Worm (Caenorhabditis elegans): ENCODE results near the gene cyp-34A10.

cyp-34A10 gene

DNA sequence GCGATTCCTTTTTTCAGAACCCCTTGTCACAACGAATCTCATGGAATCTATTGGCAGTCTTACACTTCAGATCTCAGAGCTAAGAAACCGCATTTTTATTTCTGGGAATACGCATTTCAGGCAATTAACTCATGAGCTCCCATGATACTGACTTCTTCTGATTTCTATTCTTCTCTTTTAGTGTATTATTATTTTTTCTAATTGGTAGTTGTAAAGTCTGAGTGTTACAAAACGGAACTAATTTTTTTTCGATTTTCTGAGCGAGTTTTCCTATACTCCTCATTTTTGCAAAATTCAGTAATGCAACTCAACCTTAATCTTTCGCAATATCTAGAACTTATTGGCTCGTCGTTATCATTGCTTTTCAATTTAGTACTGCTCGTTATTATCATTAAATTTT is 1.6 kb upstream of the cyp-34A10 start, which contains the start of gene str-82:
TSS of gene str-82 (plus strand) at position 301 of the 400 bp plus-strand sequence.
- TF ChIP-seq duxl-1 (tag; optimal IDR thresholded peaks at IDR 0.05; ENCODE audit: poor library complexity) = no peak
- TF ChIP-seq ceh-44 (GFP tag; IDR thresholded peaks at IDR 0.05) = no peak
- TF ChIP-seq fkh-10 (GFP tag; optimal IDR thresholded peaks at IDR 0.05) = no peak
- no peak for TF ChIP-seq mxl-2 (GFP tag; conservative IDR thresholded peaks at IDR 0.05)
- no peak for TF ChIP-seq nhr-6 (tag; optimal IDR thresholded peaks at IDR 0.05)
- TF ChIP-seq nhr-11 (tag; optimal IDR thresholded peaks at IDR 0.05) = no peak
- no peak for TF ChIP-seq pqm-1 (tag; optimal IDR thresholded peaks at IDR 0.05)
- no peak for TF ChIP-seq lin-29 (GFP tag; IDR thresholded peaks at IDR 0.05)
- no peak for TF ChIP-seq snpc-4 (tag; optimal IDR thresholded peaks at IDR 0.05)
- no peak for TF ChIP-seq vab-7 (GFP tag; IDR thresholded peaks at IDR 0.05)
- no peak for TF ChIP-seq daf-8 (GFP tag; IDR thresholded peaks at IDR 0.05)
- TF ChIP-seq ztf-11 (tag; optimal IDR thresholded peaks at IDR 0.05) = no peak
- no peak for TF ChIP-seq nhr-48 (tag; optimal IDR thresholded peaks at IDR 0.05)
- no peak for TF ChIP-seq Y105C5A.15 (GFP tag; IDR thresholded peaks at IDR 0.05)
- TF ChIP-seq mdl-1 (tag; optimal IDR thresholded peaks at IDR 0.05) = no peak
- no peak for TF ChIP-seq madf-5 (GFP tag; IDR thresholded peaks at IDR 0.05)
- no peak for TF ChIP-seq set-16 (GFP tag; IDR thresholded peaks at IDR 0.05)
- no peak for TF ChIP-seq Y75B8A.6 (GFP tag; IDR thresholded peaks at IDR 0.05)
- no peak for TF ChIP-seq zfp-3 (GFP tag; conservative IDR thresholded peaks at IDR 0.05)
- no peak for TF ChIP-seq nhr-25 (tag; optimal IDR thresholded peaks at IDR 0.05; ENCODE audit: borderline replicate concordance, insufficient read depth)

DNA sequence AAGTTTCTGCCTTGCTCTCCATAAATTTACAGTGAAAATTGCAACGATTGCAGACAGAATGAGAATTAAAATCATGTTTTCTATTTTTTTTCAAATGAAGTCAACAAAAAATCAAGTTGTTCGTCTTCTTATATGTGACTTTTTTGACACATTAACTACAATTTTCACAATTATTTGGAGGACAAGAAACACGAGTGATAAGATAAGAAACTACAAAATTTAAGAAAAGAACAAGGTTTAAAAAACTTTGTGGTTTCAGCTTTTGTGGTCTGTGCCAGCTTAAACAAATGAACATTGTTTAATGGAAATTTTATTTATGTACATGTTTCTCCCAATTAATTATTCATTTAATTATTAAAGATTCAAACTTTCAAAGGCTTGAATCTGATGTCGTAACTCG is 2.4 kb downstream of the cyp-34A10 start, which contains the start of gene cyp-34A9:
TSS of gene cyp-34A9 (minus strand) at position 131 of the 400 bp plus-strand sequence.
- TF ChIP-seq dmd-6 (GFP tag; IDR thresholded peaks at IDR 0.05) (peak; percentile 84), lim-7 (GFP tag; IDR thresholded peaks at IDR 0.05) (no peak), Y5F2A.4 (GFP tag; optimal IDR thresholded peaks at IDR 0.05) (no peak), lin-39 (tag; optimal IDR thresholded peaks at IDR 0.05) (no peak), hlh-11 (tag; optimal IDR thresholded peaks at IDR 0.05) (peak; percentile 56), daf-16 (GFP tag; optimal IDR thresholded peaks at IDR 0.05) (no peak), daf-16 (tag; optimal IDR thresholded peaks at IDR 0.05) (peak; percentile 88), pqm-1 (tag; optimal IDR thresholded peaks at IDR 0.05) (peak; percentile 64), ztf-7 (tag; optimal IDR thresholded peaks at IDR 0.05) (no peak), F44E2.7 (GFP tag; IDR thresholded peaks at IDR 0.05) (no peak), nhr-77 (tag; optimal IDR thresholded peaks at IDR 0.05) (peak; percentile 99), hlh-30 (tag; optimal IDR thresholded peaks at IDR 0.05; ENCODE audit: insufficient read depth) (peak; percentile 27), mes-2 (tag; optimal IDR thresholded peaks at IDR 0.05; ENCODE audit: poor library complexity, severe bottlenecking) (no peak), zfp-3 (GFP tag; conservative IDR thresholded peaks at IDR 0.05) (no peak), nhr-102 (tag; optimal IDR thresholded peaks at IDR 0.05) (peak; percentile 53), nhr-111 (GFP tag; optimal IDR thresholded peaks at IDR 0.05) (no peak), nhr-28 (tag; optimal IDR thresholded peaks at IDR 0.05) (peak; percentile 99), daf-8 (GFP tag; IDR thresholded peaks at IDR 0.05) (no peak), T26A8.4 (GFP tag; IDR thresholded peaks at IDR 0.05) (no peak), ces-1 (GFP tag; optimal IDR thresholded peaks at IDR 0.05) (no peak), egl-43 (GFP tag; IDR thresholded peaks at IDR 0.05) (no peak), nhr-42 (GFP tag; IDR thresholded peaks at IDR 0.05) (0 out of 2 replicates have a peak, but pooled peaks have one; percentile 21), zfp-2 (tag; optimal IDR thresholded peaks at IDR 0.05) (no peak), dmd-9 (GFP tag; IDR thresholded peaks at IDR 0.05) (no peak), dve-1 (tag; optimal IDR thresholded peaks at IDR 0.05; ENCODE audit: insufficient read depth) (peak; percentile 75), mxl-3 (GFP tag; optimal IDR thresholded peaks at IDR 0.05) (no peak), Y105C5A.15 (GFP tag; IDR thresholded peaks at IDR 0.05) (no peak), nhr-10 (tag; optimal IDR thresholded peaks at IDR 0.05) (no peak)
